Worm (Caenorhabditis elegans): ENCODE measurements around the gene stc-1.

Gene stc-1

DNA sequence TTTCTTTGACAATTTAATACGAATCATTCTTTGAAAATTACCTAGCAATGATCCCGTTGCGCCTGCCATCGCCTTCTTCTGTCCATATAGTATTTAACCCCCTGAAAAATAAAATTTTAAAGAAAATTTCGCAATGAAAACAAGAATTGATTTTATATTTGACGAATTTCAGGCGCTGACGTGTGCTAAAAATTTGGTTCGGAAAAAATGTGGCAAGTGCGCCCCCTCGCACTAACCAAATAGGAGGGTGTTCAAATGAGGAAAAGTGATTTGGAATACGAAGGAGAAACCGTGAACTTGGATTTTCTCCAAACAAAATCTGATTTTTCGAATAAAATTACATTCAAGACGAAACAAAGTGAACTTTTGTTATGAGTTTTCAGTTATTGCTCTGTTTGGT, at the start of gene stc-1:
TSS of gene stc-1 (minus strand) at position 101 of the 400 bp plus-strand sequence.
- TF ChIP-seq lin-54 (GFP tag; optimal IDR thresholded peaks at IDR 0.05) (peak; percentile 35), nhr-80 (tag; optimal IDR thresholded peaks at IDR 0.05) (peak; percentile 17), let-526 (GFP tag; IDR thresholded peaks at IDR 0.05) (no peak), mes-4 (tag; optimal IDR thresholded peaks at IDR 0.05) (no peak), rpc-1 (optimal IDR thresholded peaks at IDR 0.05) (no peak), rpc-1 (tag; optimal IDR thresholded peaks at IDR 0.05) (no peak), attf-5 (GFP tag; optimal IDR thresholded peaks at IDR 0.05) (peak; percentile 28), cebp-1 (GFP tag; IDR thresholded peaks at IDR 0.05) (peak; percentile 19; the same call in 1 of the 2 replicates), cebp-1 (tag; optimal IDR thresholded peaks at IDR 0.05) (peak; percentile 76), let-607 (tag; optimal IDR thresholded peaks at IDR 0.05) (peak; percentile 35 to 68), Y56A3A.18 (GFP tag; IDR thresholded peaks at IDR 0.05) (no peak), ZK185.1 (tag; optimal IDR thresholded peaks at IDR 0.05; ENCODE audit: poor library complexity, severe bottlenecking) (peak; percentile 30), lin-35 (GFP tag; optimal IDR thresholded peaks at IDR 0.05) (peak in 1 of 3 experiments; percentile 2), repo-1 (tag; optimal IDR thresholded peaks at IDR 0.05) (peak; percentile 17), mcd-1 (GFP tag; IDR thresholded peaks at IDR 0.05) (peak; percentile 67), F23B12.7 (tag; optimal IDR thresholded peaks at IDR 0.05; ENCODE audit: insufficient read depth) (peak; percentile 1)

- no peak for TF ChIP-seq mcd-1 (GFP tag; IDR thresholded peaks at IDR 0.05)
- no peak for TF ChIP-seq ekl-4 (GFP tag; IDR thresholded peaks at IDR 0.05)
- TF ChIP-seq egl-44 (GFP tag; IDR thresholded peaks at IDR 0.05), result no peak
- no peak for TF ChIP-seq zim-3 (tag; optimal IDR thresholded peaks at IDR 0.05)
- no peak for TF ChIP-seq Y67H2A.10 (GFP tag; conservative IDR thresholded peaks at IDR 0.05)
- TF ChIP-seq cebp-1 (GFP tag; IDR thresholded peaks at IDR 0.05), result no peak
- TF ChIP-seq cebp-1 (tag; optimal IDR thresholded peaks at IDR 0.05), result no peak
- no peak for TF ChIP-seq nhr-27 (tag; optimal IDR thresholded peaks at IDR 0.05)
- TF ChIP-seq B0336.3 (GFP tag; IDR thresholded peaks at IDR 0.05), result no peak
- no peak for TF ChIP-seq hlh-26 (GFP tag; conservative IDR thresholded peaks at IDR 0.05)
- no peak for TF ChIP-seq hmg-1.2 (GFP tag; IDR thresholded peaks at IDR 0.05)
- TF ChIP-seq chd-7 (tag; optimal IDR thresholded peaks at IDR 0.05), result no peak
- TF ChIP-seq Y53G8AR.9 (GFP tag; conservative IDR thresholded peaks at IDR 0.05), result no peak
- TF ChIP-seq madf-10 (tag; optimal IDR thresholded peaks at IDR 0.05), result no peak
- TF ChIP-seq nhr-179 (tag; optimal IDR thresholded peaks at IDR 0.05), result no peak
- no peak for TF ChIP-seq hmg-20 (GFP tag; IDR thresholded peaks at IDR 0.05)
- TF ChIP-seq F10E7.11 (tag; optimal IDR thresholded peaks at IDR 0.05), result no peak
These were observed 46.5 kb upstream of the stc-1 start, which contains the start of gene T22C8.1 for ce11 chrII:8612470-8612869. Gene T22C8.1, plus strand, starts transcription at chrII:8612770.

DNA sequence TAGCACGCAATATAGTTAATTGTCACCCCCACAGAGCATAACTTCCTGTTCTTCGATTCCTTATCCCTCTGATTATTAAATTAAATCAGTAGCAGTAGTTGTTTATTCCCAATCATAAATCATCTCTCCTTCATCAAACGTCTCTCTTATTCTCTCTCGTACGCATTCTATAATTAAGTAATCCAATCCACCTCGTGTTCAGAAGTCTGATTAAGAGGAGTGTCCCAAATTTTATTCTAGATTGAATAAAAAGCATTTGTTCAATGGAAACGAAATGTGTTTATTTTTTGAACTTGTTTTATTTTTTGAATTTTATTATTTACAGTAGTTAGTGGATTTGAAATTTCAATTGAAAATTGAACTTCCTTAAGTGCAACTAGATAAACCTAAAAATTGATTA, 45.4 kb upstream of the stc-1 start:
- TF ChIP-seq snpc-4 (GFP tag; optimal IDR thresholded peaks at IDR 0.05), result no peak
- no peak for TF ChIP-seq snpc-4 (tag; optimal IDR thresholded peaks at IDR 0.05)
- no peak for TF ChIP-seq ztf-28 (GFP tag; IDR thresholded peaks at IDR 0.05)
- TF ChIP-seq ekl-4 (GFP tag; IDR thresholded peaks at IDR 0.05), result no peak
- TF ChIP-seq repo-1 (tag; optimal IDR thresholded peaks at IDR 0.05), result no peak
- no peak for TF ChIP-seq tbx-9 (tag; optimal IDR thresholded peaks at IDR 0.05; ENCODE audit: borderline replicate concordance)
- TF ChIP-seq sea-2 (GFP tag; IDR thresholded peaks at IDR 0.05), result no peak
- TF ChIP-seq B0261.1 (tag; optimal IDR thresholded peaks at IDR 0.05), result no peak
- no peak for TF ChIP-seq lsl-1 (GFP tag; optimal IDR thresholded peaks at IDR 0.05)
- TF ChIP-seq hrde-1 (tag; optimal IDR thresholded peaks at IDR 0.05; ENCODE audit: borderline replicate concordance), result no peak
- TF ChIP-seq lin-26 (GFP tag; IDR thresholded peaks at IDR 0.05), result no peak
- TF ChIP-seq madf-3 (GFP tag; IDR thresholded peaks at IDR 0.05), result no peak
- TF ChIP-seq athp-1 (tag; optimal IDR thresholded peaks at IDR 0.05), result no peak
- no peak for TF ChIP-seq ztf-6 (GFP tag; IDR thresholded peaks at IDR 0.05)
- TF ChIP-seq rcor-1 (GFP tag; IDR thresholded peaks at IDR 0.05), result no peak
- no peak for TF ChIP-seq cebp-2 (GFP tag; IDR thresholded peaks at IDR 0.05)
- TF ChIP-seq T26A5.8 (tag; optimal IDR thresholded peaks at IDR 0.05), result no peak

Measured in whole organism, young adult.